Worm (Caenorhabditis elegans): Measurements from ENCODE around the gene fbxa-74.

fbxa-74 gene

DNA sequence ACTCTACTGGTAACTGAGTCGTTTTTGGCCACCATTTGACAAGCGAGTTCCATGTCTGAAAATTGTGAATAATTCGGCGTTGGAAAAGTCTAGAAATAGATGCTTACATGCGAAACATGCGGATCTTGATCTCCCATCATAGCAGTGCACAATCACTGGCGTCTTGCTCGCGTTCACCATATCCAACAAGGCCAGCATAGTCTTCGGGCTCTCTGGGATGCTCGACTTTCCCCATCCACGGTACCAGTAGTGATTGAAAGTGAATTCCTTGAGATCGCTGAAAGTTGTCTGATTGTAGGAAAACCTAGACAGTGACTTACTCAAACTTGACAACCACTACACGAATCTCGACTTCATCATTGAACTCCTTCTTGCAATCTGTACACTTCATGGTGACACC is 19.0 kb upstream of the fbxa-74 start:
- TF ChIP-seq ceh-13 (GFP tag; optimal IDR thresholded peaks at IDR 0.05) (no peak), ama-1 (optimal IDR thresholded peaks at IDR 0.05) (no peak), hmbx-1 (tag; optimal IDR thresholded peaks at IDR 0.05) (no peak), pes-1 (GFP tag; IDR thresholded peaks at IDR 0.05) (no peak), tra-4 (tag; optimal IDR thresholded peaks at IDR 0.05) (no peak), tbx-37 (GFP tag; conservative IDR thresholded peaks at IDR 0.05) (no peak), scrt-1 (GFP tag; IDR thresholded peaks at IDR 0.05) (no peak), ets-7 (tag; optimal IDR thresholded peaks at IDR 0.05) (no peak), aly-1 (tag; optimal IDR thresholded peaks at IDR 0.05) (no peak), flt-1 (GFP tag; IDR thresholded peaks at IDR 0.05) (no peak), ceh-36 (tag; optimal IDR thresholded peaks at IDR 0.05) (no peak), hmg-4 (GFP tag; optimal IDR thresholded peaks at IDR 0.05) (no peak), hnd-1 (tag; optimal IDR thresholded peaks at IDR 0.05) (no peak), tbx-11 (GFP tag; IDR thresholded peaks at IDR 0.05) (no peak), B0310.2 (tag; optimal IDR thresholded peaks at IDR 0.05) (no peak), sea-1 (GFP tag; conservative IDR thresholded peaks at IDR 0.05) (no peak), F13C5.2 (tag; optimal IDR thresholded peaks at IDR 0.05) (no peak)

DNA sequence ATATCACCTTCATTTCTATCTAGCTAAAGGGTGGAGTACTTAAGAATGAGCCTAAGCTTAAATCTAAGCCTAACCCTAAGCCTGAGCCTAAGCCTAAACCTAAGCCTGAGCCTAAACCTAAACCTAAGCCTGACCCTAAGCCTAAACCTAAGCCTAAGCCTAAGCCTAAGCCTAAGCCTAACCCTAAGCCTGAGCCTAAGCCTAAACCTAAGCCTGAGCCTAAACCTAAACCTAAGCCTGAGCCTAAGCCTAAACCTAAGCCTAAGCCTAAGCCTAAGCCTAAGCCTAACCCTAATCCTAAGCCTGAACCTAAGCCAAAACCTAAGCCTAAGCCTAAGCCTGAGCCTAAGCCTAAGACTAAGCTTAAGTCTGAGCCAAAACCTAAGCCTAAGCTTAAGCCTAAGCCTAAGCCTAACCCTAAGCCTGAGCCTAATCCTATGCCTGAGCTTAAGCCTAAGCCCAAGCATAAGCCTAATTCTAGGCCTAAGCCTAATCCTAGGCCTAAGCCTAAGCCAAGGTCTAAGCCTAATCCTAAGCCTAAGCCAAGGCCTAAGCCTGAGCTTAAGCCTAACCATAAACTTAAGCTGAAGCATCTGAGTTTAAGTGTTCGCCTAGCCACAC is 15.3 kb upstream of the fbxa-74 start:
- TF ChIP-seq tra-4 (tag; optimal IDR thresholded peaks at IDR 0.05) (no peak), aly-1 (tag; optimal IDR thresholded peaks at IDR 0.05) (no peak), F13C5.2 (tag; optimal IDR thresholded peaks at IDR 0.05) (no peak), sea-1 (GFP tag; conservative IDR thresholded peaks at IDR 0.05) (no peak), hnd-1 (tag; optimal IDR thresholded peaks at IDR 0.05) (no peak), ceh-36 (tag; optimal IDR thresholded peaks at IDR 0.05) (peak; percentile 94), tbx-11 (GFP tag; IDR thresholded peaks at IDR 0.05) (no peak), ama-1 (optimal IDR thresholded peaks at IDR 0.05) (no peak)

DNA sequence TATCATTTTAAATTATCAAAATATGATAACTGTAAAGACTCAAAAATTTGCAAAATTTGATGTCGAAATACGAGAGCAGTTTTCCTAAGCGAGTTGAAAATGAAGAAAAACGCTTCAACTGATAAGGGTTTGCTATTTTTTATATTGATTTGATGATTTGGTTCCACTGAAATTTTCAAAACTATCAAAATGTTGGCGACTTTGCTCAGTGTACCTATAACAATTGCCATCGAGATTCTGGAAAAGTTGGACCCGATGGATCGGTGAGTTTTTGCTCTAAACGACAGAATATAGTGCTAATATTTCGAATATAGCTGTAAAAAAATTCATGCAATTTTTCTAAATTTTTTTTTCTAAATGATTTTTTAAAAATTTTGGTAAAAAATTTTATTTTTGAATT is 7.0 kb upstream of the fbxa-74 start, which contains the start of the genes fbxa-13 and Y22D7AR.2:
Gene fbxa-13, minus strand, starts transcription at position 101 of the 400 bp plus-strand sequence.
Gene Y22D7AR.2, plus strand, starts transcription at position 148 of the 400 bp plus-strand sequence.
- no peak for TF ChIP-seq B0310.2 (tag; optimal IDR thresholded peaks at IDR 0.05)
- no peak for TF ChIP-seq flt-1 (GFP tag; IDR thresholded peaks at IDR 0.05)
- TF ChIP-seq tbx-11 (GFP tag; IDR thresholded peaks at IDR 0.05), result no peak
- TF ChIP-seq sea-1 (GFP tag; conservative IDR thresholded peaks at IDR 0.05), result no peak
- no peak for TF ChIP-seq tbx-37 (GFP tag; conservative IDR thresholded peaks at IDR 0.05)
- TF ChIP-seq hmbx-1 (tag; optimal IDR thresholded peaks at IDR 0.05), result no peak
- no peak for TF ChIP-seq F13C5.2 (tag; optimal IDR thresholded peaks at IDR 0.05)
- TF ChIP-seq hmg-4 (GFP tag; optimal IDR thresholded peaks at IDR 0.05), result no peak
- no peak for TF ChIP-seq tra-4 (tag; optimal IDR thresholded peaks at IDR 0.05)
- TF ChIP-seq ets-7 (tag; optimal IDR thresholded peaks at IDR 0.05), result no peak
- no peak for TF ChIP-seq pes-1 (GFP tag; IDR thresholded peaks at IDR 0.05)

DNA sequence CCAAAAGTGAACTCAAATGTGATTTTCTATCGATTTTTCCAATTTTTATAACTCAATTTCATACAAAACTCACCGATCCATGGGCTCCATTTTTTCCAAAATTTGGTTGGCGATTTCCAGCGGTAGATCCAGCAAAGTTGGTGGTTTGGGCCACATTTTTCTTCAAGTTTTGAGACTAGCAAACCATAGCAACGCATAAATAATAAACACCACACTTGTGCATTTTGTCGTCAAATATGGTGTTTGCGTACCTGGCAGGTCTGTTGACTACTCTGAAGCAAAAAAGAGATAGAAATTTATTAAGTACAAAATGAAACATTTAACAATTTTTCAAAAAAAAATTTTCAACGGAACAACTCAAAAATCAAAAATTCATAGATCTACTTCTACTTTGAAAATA is 6.5 kb upstream of the fbxa-74 start:
- no peak for TF ChIP-seq hmg-4 (GFP tag; optimal IDR thresholded peaks at IDR 0.05)
- TF ChIP-seq scrt-1 (GFP tag; IDR thresholded peaks at IDR 0.05), result no peak
- TF ChIP-seq sea-1 (GFP tag; conservative IDR thresholded peaks at IDR 0.05), result no peak
- TF ChIP-seq tbx-37 (GFP tag; conservative IDR thresholded peaks at IDR 0.05), result no peak
- no peak for TF ChIP-seq ceh-36 (tag; optimal IDR thresholded peaks at IDR 0.05)
- TF ChIP-seq B0310.2 (tag; optimal IDR thresholded peaks at IDR 0.05), result no peak
- no peak for TF ChIP-seq ets-7 (tag; optimal IDR thresholded peaks at IDR 0.05)
- TF ChIP-seq ama-1 (optimal IDR thresholded peaks at IDR 0.05), result no peak
- TF ChIP-seq flt-1 (GFP tag; IDR thresholded peaks at IDR 0.05), result no peak
- TF ChIP-seq pes-1 (GFP tag; IDR thresholded peaks at IDR 0.05), result no peak
- TF ChIP-seq tbx-11 (GFP tag; IDR thresholded peaks at IDR 0.05), result no peak
- TF ChIP-seq F13C5.2 (tag; optimal IDR thresholded peaks at IDR 0.05), result no peak
- no peak for TF ChIP-seq hnd-1 (tag; optimal IDR thresholded peaks at IDR 0.05)
- TF ChIP-seq aly-1 (tag; optimal IDR thresholded peaks at IDR 0.05), result no peak
- TF ChIP-seq hmbx-1 (tag; optimal IDR thresholded peaks at IDR 0.05), result no peak
- TF ChIP-seq ceh-13 (GFP tag; optimal IDR thresholded peaks at IDR 0.05), result no peak
- TF ChIP-seq tra-4 (tag; optimal IDR thresholded peaks at IDR 0.05), result no peak

DNA sequence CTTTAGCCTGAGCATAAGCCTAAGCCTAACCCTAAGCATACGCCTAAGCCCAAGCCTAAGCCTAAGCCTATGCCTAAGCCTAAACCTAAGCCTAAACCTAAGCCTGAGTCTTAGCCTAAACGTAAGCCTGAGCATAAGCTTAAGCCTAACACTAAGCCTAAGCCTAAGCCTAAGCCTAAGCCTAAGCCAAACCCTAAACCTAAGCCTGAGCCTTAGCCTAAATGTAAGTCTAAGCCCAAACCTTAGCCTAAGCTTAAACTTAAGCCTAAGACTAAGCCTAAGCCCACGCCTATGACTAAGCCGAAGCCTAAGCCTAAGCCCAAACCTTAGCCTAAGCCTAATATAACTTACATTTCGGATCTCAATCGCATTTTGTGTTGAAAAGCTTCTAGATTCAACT is 5.2 kb upstream of the fbxa-74 start:
- no peak for TF ChIP-seq hmbx-1 (tag; optimal IDR thresholded peaks at IDR 0.05)
- peak; percentile 84 for TF ChIP-seq ceh-36 (tag; optimal IDR thresholded peaks at IDR 0.05)

DNA sequence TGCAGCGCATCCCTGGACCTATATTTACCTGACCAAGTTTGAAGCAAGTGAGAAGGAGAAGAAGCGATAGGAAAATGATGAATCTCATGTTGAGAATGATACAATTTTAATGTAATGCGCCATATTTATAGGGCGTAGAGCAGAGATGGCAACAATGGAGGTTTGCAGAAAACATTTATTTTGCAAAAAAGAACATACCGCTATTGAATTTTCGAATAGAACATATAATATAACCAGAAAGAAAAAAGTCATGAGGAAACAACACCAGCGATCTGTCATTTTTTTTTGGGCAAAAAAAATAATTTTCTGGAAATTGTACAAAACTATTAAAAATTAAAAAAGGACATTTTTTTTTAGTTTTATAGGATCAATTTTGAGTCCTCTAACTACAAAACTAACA is 3.6 kb upstream of the fbxa-74 start, which contains the start of gene spex-3:
Gene spex-3, minus strand, starts transcription at position 101 of the 400 bp plus-strand sequence.
- no peak for TF ChIP-seq hmg-4 (GFP tag; optimal IDR thresholded peaks at IDR 0.05)
- TF ChIP-seq sea-1 (GFP tag; conservative IDR thresholded peaks at IDR 0.05), result no peak
- no peak for TF ChIP-seq tbx-37 (GFP tag; conservative IDR thresholded peaks at IDR 0.05)
- no peak for TF ChIP-seq scrt-1 (GFP tag; IDR thresholded peaks at IDR 0.05)
- no peak for TF ChIP-seq tra-4 (tag; optimal IDR thresholded peaks at IDR 0.05)
- no peak for TF ChIP-seq flt-1 (GFP tag; IDR thresholded peaks at IDR 0.05)
- TF ChIP-seq aly-1 (tag; optimal IDR thresholded peaks at IDR 0.05), result no peak
- TF ChIP-seq tbx-11 (GFP tag; IDR thresholded peaks at IDR 0.05), result no peak
- no peak for TF ChIP-seq ets-7 (tag; optimal IDR thresholded peaks at IDR 0.05)
- TF ChIP-seq ama-1 (optimal IDR thresholded peaks at IDR 0.05), result no peak
- TF ChIP-seq ceh-36 (tag; optimal IDR thresholded peaks at IDR 0.05), result no peak
- TF ChIP-seq hmbx-1 (tag; optimal IDR thresholded peaks at IDR 0.05), result no peak
- no peak for TF ChIP-seq F13C5.2 (tag; optimal IDR thresholded peaks at IDR 0.05)
- TF ChIP-seq B0310.2 (tag; optimal IDR thresholded peaks at IDR 0.05), result no peak
- TF ChIP-seq ceh-13 (GFP tag; optimal IDR thresholded peaks at IDR 0.05), result no peak

DNA sequence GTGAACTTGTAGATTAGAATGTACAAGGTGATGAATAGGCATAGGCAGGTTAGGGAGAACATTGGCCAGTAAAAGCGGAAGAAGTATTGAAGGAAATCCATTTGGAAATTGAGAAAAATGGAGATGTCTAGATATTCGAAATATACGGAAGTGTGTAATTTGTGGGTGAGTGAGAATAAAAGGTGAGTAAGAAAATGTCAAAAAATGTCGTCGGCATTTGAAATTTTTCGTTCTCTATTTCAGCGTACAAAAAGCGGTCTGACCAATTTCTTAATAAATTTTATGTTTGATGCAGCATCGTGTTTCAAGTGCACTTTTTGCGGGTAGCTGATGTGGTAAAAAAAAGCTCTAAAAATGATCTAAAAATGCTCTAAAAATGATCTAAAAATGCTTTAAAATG is 3.8 kb downstream of the fbxa-74 start, which contains the start of gene srd-64:
Gene srd-64, minus strand, starts transcription at position 101 of the 400 bp plus-strand sequence.
- TF ChIP-seq sea-1 (GFP tag; conservative IDR thresholded peaks at IDR 0.05), result no peak
- TF ChIP-seq tbx-11 (GFP tag; IDR thresholded peaks at IDR 0.05), result no peak
- TF ChIP-seq hmg-4 (GFP tag; optimal IDR thresholded peaks at IDR 0.05), result no peak
- TF ChIP-seq B0310.2 (tag; optimal IDR thresholded peaks at IDR 0.05), result no peak

Data from whole organism, early embryonic.